Worm (Caenorhabditis elegans) whole organism, L2 larva: ENCODE results near the gene duo-1.

Experiments used
- aly-2 ChIP-seq: fragments of 150-350 bp; optimal IDR thresholded peaks from 2 replicates; lab custom pipeline; 2014; ENCODE audit warnings: missing biosample characterization, missing genetic modification characterization
- ama-1 ChIP-seq: fragments of 150-350 bp; optimal IDR thresholded peaks from 2 replicates; lab custom pipeline; 2018; ENCODE audit warnings: inconsistent platforms
- lsy-2 ChIP-seq, 2 experiments: fragments of 150-350 bp in 1 of 2; sonication (generic microtip) in 1 of 2; optimal IDR thresholded peaks; 2 replicates each; lab custom pipeline; 2014 to 2017; ENCODE audit warnings: missing biosample characterization in 2 of 2, missing genetic modification characterization in 2 of 2
- nhr-237 ChIP-seq: fragments of 150-350 bp; optimal IDR thresholded peaks from 2 replicates; lab custom pipeline; 2014; ENCODE audit warnings: missing biosample characterization, missing genetic modification characterization

ce11 chrV:11526927-11527491 is 27.4 kb upstream of the duo-1 start:
- TF ChIP-seq aly-2 (tag; lab: Kevin White, UChicago) (no peak), nhr-237 (tag; lab: Kevin White, UChicago) (no peak), ama-1 (lab: Kevin White, UChicago) (no peak), lsy-2 (tag; optimal IDR thresholded peaks at IDR 0.05; lab: Kevin White, UChicago) (no peak)
